Fruit fly (Drosophila melanogaster): Measurements from ENCODE around the gene CG43056.
A peak's percentile ranks its signal among the peaks of the same experiment; 100 is the strongest.

The CG43056 gene

DNA sequence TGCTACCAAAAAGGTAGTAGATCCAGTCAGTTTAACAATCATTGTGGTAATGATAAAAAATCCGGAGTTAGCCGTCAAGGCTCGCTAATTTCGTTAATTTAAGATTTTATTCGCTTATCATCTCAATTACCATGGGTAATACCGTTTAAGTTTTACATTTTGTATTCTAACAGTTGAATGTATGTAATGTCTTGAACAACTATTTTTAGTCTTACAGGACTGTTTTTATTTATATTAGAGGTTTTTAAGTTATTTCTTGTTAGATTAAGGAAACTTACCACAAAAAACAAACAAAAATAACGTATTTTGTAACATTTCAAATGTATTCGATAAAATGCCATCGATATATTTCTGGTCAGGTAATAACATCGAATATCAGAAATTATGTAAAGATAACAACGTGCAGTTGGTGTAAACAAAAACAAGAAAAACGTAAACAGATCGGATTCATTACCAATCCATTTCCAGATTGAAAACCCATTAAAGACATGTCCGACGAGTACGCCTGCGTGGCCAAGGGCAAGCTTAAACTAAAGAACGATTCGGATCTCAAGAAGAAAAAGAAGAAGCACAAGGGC lies 4.5 kb downstream of the CG43056 start, which contains the start of the genes Sfp24F and CG15432:
Gene Sfp24F, minus strand, starts transcription at position 51 of the 578 bp plus-strand sequence.
Gene CG15432, plus strand, starts transcription at position 311 of the 578 bp plus-strand sequence.
- TF ChIP-seq CG17801 (GFP tag; optimal IDR thresholded peaks at IDR 0.05; ENCODE audit: partially characterized antibody): peak; percentile 14

DNA sequence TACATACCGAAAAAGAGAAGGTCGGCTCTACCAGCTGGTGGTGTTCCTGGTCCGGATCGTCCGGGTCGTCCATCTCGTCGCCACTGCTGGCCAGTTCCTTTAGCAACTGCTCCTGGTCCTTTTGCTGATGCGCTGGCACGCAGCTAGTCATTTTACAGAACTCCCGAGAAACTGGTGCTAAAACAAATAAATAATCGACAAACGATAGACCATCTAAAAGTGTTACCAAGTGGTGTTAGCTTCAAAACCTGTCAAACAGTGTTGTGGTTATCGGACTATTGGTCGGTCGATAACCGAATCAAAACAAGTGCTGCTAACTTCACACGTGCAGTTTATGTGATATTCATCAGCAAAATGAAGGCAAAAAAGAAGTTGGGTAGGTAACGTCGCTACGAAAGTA lies 6.9 kb downstream of the CG43056 start, which contains the start of the genes morgue and Elp3:
Gene morgue, minus strand, starts transcription at position 224 of the 400 bp plus-strand sequence.
Gene Elp3, plus strand, starts transcription at position 276 of the 400 bp plus-strand sequence.
- peak; percentile 3 for TF ChIP-seq CG17801 (GFP tag; optimal IDR thresholded peaks at IDR 0.05; ENCODE audit: partially characterized antibody)

DNA sequence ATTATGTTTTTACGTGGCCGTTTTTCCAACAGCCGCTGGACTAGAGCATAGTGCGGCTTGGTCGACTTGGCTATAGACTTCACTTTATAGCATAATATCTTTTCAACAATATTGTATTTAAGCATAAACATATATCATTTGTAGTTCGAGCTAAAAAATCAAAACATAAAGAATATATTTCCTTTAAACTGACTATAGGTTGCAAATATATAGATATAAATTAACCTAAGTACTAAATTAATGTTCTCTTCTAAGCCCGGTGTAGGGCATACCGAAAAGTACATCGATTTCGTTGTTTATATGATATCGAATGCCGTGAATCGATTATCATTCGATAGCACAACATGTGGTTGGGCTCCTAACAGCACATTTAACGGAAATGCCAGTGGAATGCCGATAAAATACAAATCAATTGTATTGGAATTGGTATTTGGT lies 11.0 kb downstream of the CG43056 start, which contains the start of gene MFS18:
Gene MFS18, minus strand, starts transcription at position 54 of the 435 bp plus-strand sequence.
- TF ChIP-seq CG17801 (GFP tag; optimal IDR thresholded peaks at IDR 0.05; ENCODE audit: partially characterized antibody): peak; percentile 89

DNA sequence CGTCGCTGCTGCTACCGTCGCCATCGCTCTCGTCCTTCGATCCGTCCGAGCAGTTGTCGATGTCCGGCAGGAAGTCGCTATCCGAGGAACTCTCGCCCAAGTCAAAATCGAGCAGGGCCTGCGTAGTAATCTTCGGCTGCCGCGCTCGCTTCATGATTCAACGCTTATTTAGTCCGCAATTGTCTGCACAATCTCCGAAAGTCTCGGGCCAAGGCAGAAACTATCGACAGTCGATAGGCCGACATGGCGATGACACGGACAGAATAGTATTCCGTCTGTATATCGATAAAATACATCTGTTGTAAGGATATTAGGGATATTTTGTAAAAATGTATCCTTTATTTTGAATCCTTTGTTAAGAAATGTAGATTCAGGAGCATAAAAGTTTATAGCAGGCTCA lies 15.2 kb downstream of the CG43056 start, which contains the start of gene CG15439:
Gene CG15439, minus strand, starts transcription at position 241 of the 400 bp plus-strand sequence.
- no peak for TF ChIP-seq CG17801 (GFP tag; optimal IDR thresholded peaks at IDR 0.05; ENCODE audit: partially characterized antibody)

DNA sequence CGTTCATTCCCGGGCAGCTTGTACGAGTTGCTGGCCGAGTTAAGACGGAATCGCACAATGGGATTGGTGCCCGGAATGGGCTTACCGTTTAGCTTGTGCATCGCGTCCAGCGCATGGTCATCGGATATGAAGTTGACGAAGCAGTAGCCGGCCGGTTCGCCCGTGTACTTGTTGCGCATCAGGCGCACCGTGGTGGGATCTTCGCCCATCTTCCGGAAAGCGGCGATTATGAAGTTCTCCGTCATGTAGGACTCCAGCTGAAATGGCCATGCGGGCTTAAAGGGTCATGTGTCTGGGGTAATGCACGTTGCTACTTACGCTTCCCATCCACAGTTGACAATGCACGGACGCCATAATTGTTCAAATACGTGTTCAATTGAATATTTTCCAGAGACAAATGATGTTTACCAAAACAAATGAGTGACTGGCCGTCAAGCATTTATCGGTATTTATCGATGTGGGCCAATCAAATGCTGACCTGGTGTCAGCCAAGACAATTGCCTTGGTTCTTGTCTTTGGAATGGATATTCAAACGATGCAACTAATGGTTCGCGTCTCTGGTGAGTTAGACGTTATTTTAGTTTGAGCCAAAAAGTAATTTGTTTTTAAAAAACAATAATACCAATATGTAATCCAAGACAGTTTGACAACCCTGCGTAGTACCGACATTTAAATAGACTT lies 16.6 kb downstream of the CG43056 start, which contains the start of the genes Secp43 and ND-B8:
Gene Secp43, minus strand, starts transcription at position 445 of the 681 bp plus-strand sequence.
Gene ND-B8, plus strand, starts transcription at position 618 of the 681 bp plus-strand sequence.
- TF ChIP-seq CG17801 (GFP tag; optimal IDR thresholded peaks at IDR 0.05; ENCODE audit: partially characterized antibody): no peak

DNA sequence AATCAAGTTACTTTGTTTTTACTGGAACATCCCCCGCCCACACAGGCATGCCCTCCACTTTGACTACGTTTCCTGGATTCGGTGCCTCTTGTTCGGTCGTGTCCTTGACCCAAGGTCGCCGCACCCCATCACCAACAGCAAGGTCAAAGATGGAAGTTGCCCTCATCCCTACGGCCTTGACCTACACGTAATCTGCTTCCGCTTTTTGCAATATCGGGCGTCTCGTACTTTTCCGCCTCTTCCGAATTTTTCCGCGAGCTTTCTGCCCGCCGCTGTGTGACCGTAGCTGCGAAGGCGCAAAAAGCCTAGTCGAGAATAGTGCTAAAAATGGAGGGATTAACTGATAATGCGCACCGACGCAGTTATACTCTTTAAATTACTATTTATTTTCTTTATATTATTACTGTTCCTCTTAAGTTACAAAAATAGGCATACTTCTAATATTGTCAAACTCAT lies 19.0 kb downstream of the CG43056 start, which contains the start of gene Gs1l:
Gene Gs1l, minus strand, starts transcription at position 269 of the 456 bp plus-strand sequence.
- peak; percentile 26 for TF ChIP-seq CG17801 (GFP tag; optimal IDR thresholded peaks at IDR 0.05; ENCODE audit: partially characterized antibody)

DNA sequence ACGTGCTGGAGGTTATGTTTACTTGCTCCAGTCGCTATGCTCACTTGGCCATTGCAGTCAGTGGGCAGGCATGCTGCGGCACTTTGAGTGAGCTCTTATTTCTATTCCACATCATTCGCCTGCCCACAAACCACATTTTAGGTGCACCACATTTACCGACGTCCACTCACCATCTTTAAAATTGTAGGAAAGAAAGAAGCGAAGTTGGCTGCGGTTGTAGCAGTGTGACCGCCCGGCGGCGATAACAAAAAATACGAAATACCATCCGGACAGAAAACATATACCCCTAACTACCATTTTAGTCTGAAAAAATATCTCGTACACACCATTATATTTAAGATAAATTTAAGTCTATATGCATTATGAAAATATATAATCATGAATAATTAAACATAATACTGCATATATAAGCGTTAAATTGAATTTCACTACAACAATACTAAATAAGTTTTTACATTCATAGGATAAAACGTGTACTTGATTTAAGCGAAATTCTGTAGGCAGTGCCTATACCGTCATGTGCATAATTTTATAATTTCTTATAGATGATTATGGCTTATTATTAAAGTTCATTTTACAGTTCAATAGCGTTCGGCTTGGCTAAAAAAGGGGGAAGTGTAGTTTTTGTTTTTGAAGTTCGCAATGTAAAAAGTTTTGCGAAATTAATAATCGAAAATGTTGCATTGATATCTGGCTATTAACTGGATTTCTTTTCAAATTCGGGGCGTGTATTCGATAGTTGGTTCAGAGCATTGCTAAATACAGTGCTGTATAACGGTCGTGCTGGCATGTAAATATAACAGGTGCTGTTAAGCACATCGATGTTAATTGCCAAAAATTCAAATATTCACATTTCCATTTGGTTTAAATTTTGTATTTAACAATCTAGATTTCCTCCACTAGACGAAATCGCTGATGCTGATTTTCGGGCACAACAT lies 20.8 kb downstream of the CG43056 start, which contains the start of gene RpL27A:
Gene RpL27A, minus strand, starts transcription at position 246 of the 938 bp plus-strand sequence.
- peak; percentile 61 for TF ChIP-seq CG17801 (GFP tag; optimal IDR thresholded peaks at IDR 0.05; ENCODE audit: partially characterized antibody)

DNA sequence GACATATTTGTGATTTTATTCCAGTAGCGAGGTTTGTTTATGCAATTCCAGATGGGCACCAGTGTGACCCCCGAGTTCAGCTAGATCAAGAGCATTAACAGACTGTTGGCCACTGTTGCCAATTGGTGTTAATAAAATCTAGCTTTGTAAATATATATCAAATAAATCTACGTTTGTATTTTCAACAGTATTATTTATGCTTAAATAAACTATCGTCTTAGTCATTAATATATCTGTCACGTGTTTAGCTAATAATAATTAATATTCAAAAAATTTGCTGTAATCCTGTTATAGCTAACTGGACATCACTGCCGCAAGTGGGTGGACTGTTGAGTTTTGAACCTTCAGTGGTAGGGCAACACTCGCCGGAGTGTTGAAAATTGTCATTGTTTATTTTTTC lies 22.0 kb downstream of the CG43056 start, which contains the start of the genes mRpL27 and CG15435:
Gene mRpL27, minus strand, starts transcription at position 96 of the 400 bp plus-strand sequence.
Gene CG15435, plus strand, starts transcription at position 187 of the 400 bp plus-strand sequence.
- TF ChIP-seq CG17801 (GFP tag; optimal IDR thresholded peaks at IDR 0.05; ENCODE audit: partially characterized antibody): no peak

DNA sequence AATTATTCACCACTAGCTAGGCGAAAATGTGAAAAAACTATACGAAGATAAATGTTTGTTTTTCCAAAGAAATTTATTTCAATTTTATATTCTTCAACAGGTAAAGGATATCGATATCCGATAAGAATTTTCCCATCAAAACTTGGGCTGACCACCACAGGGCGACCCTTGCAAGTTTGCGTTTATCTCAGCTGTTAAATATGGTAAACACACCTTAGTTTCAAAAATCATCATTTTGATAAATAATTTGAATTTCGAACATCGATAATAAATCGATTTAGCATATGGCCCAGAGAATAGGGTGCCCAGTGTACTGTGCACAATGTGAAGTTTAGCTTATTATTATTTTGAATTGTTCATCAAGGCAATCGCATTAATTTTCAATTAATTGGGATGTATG lies 25.7 kb downstream of the CG43056 start, which contains the start of the genes CG15443 and Paris:
Gene CG15443, minus strand, starts transcription at position 125 of the 400 bp plus-strand sequence.
Gene Paris, plus strand, starts transcription at position 289 of the 400 bp plus-strand sequence.
- no peak for TF ChIP-seq CG17801 (GFP tag; optimal IDR thresholded peaks at IDR 0.05; ENCODE audit: partially characterized antibody)

DNA sequence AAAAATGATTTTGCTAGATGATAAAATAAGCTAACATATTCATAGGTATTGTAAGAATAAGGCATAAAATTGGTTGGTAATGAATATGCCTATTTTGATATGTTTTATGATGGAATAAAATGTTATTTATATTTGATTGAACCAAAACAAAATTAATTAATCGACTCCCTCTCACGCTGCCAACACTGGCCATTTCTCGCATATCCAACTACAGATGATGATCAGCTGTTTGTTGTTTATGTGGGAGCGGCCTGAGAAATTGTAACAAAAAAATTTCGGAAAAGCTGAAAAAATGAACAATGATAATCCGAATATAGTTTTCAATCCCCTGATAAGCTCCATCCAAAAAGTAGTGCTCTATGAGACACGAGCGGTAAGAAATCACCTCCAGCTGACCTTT lies 27.4 kb downstream of the CG43056 start, which contains the start of gene FIG4:
Gene FIG4, plus strand, starts transcription at position 229 of the 400 bp plus-strand sequence.
- TF ChIP-seq CG17801 (GFP tag; optimal IDR thresholded peaks at IDR 0.05; ENCODE audit: partially characterized antibody): peak; percentile 12

DNA sequence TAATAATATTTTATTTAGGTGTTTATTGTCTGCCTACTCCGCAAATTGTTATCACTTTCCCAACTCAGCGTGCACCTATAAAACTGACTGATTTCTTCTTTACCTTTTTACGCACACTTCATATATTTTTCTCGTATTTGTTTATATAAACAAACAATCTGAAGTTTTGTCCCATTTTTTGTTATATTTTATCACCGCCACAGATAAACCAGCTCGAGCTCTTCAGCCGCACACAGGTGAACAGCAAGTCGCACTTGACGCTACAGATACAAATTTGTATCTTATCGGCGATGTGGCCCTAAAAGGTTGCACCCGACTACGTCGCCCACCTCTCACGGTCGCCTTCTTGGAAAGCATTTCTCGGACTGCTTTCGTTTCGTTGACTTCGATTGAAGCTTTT lies 37.8 kb downstream of the CG43056 start:
- TF ChIP-seq CG17801 (GFP tag; optimal IDR thresholded peaks at IDR 0.05; ENCODE audit: partially characterized antibody): no peak

DNA sequence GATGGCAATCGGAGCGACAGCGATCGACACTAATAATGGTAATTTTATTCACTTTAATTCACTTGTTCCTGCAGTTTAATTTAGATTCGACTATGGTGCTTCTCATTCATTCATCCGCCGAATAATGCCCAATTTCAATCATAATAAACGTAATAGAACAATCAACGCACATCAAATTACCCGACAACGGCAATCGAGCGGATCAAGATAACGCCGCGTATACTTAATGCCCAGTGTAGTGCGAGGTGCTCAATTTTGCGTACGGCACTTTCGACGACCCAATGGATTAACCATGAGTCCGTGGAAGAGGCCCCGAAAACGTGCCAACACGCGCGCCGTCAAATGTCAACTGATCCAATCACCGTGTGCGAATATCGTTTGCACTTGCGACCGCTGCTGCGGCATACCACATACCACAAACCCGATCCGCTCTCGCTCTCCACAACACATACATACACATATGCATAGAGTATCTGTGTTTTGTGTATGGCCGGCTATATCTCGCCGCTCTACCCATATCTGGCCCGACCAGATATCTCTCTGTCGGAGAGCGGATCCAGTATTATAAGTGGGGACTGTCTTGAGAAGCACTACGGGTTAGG lies 39.2 kb downstream of the CG43056 start, which contains the start of gene ine:
Gene ine, minus strand, starts transcription at position 351 of the 602 bp plus-strand sequence.
- TF ChIP-seq CG17801 (GFP tag; optimal IDR thresholded peaks at IDR 0.05; ENCODE audit: partially characterized antibody): no peak

DNA sequence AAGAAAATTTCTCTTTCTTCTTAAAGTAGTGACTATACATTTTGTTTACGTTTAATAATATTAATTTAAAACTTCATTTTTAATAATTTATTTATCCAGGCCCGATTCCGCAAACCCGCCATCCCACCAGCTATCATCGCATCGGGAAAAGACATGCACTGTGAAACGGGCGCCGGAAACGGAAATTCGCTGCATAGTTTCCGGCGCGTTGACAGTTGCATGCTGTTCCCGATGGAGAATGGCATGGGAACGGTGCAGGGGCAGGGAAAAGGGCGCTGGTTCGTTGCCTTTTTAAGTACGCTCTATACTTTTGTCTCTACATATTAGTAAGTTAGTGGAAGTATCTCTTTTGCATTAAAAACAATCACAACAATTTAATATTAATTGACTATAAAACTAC lies 40.4 kb downstream of the CG43056 start:
- TF ChIP-seq CG17801 (GFP tag; optimal IDR thresholded peaks at IDR 0.05; ENCODE audit: partially characterized antibody): no peak

All from ovary, adult (tissue).